Fruit fly (Drosophila melanogaster) whole organism: ENCODE measurements around the gene CG6583.

Experiments used
- CG8478 ChIP-seq: fragments of >200 bp; optimal IDR thresholded peaks from 2 replicates; lab custom pipeline; 2018; ENCODE audit warnings: inconsistent platforms
- Dll ChIP-seq: fragments of >200 bp; optimal IDR thresholded peaks from 2 replicates; lab custom pipeline; 2017
- EcR ChIP-seq, 2 experiments: fragments of >200 bp; optimal IDR thresholded peaks; 2 replicates each; lab custom pipeline; 2017; ENCODE audit warnings: missing biosample characterization in 2 of 2, missing genetic modification characterization in 2 of 2, missing genetic modification reagents in 2 of 2
- pan ChIP-seq: fragments of >200 bp; optimal IDR thresholded peaks from 2 replicates; lab custom pipeline; 2017
- psq ChIP-seq: fragments of >200 bp; optimal IDR thresholded peaks from 2 replicates; lab custom pipeline; 2017
- usp ChIP-seq: fragments of >200 bp; optimal IDR thresholded peaks from 2 replicates; lab custom pipeline; 2017; ENCODE audit warnings: missing biosample characterization, missing genetic modification characterization, mixed read lengths

Gene CG6583

dm6 chr2L:12137708-12138107, 34.7 kb downstream of the CG6583 start, which contains the start of gene Gr33a:
TSS of gene Gr33a (plus strand) at chr2L:12138008.
- no peak for TF ChIP-seq EcR (GFP tag; optimal IDR thresholded peaks at IDR 0.05; lab: Kevin White, UChicago)
- TF ChIP-seq pan (lab: Kevin White, UChicago), result no peak

- TF ChIP-seq psq, result no peak
- TF ChIP-seq usp, result no peak
- no peak for TF ChIP-seq Dll
- no peak for TF ChIP-seq EcR (GFP tag; optimal IDR thresholded peaks at IDR 0.05; lab: Kevin White, UChicago)
- no peak for TF ChIP-seq pan (lab: Kevin White, UChicago)
- TF ChIP-seq CG8478 (lab: Kevin White, UChicago), result no peak
Observed at dm6 chr2L:12134125-12134378, 38.3 kb downstream of the CG6583 start.

- TF ChIP-seq Dll (no peak), EcR (GFP tag; optimal IDR thresholded peaks at IDR 0.05; lab: Kevin White, UChicago) (no peak), CG8478 (lab: Kevin White, UChicago) (no peak), pan (lab: Kevin White, UChicago) (no peak), usp (no peak), psq (no peak)
Observed at dm6 chr2L:12133275-12134124, 38.9 kb downstream of the CG6583 start, which contains the start of gene rho-6. TSS of gene rho-6 (minus strand) at chr2L:12133411.
